Fruit fly (Drosophila melanogaster) whole organism, wandering third instar larva: Measurements from ENCODE around the gene Octbeta2R.
"Not testable (repeated sequence)": the region's sequence is repeated elsewhere in the genome, so short reads cannot be mapped to it uniquely, and the experiment has no call there.

ENCODE experiments used
- N ChIP-seq: fragments of >200 bp; optimal IDR thresholded peaks from 2 replicates; lab custom pipeline; 2018; ENCODE audit warnings: missing biosample characterization, missing external identifiers, missing genetic modification characterization
- br ChIP-seq: fragments of 200-800 bp; sonication (Bioruptor generic); optimal IDR thresholded peaks from 2 replicates; lab custom pipeline; 2016; ENCODE audit warnings: missing biosample characterization, missing genetic modification characterization
- dl ChIP-seq, 2 experiments: fragments of 175-275, 200-275 bp in 1 of 2; fragments of 200-275 bp in 1 of 2; sonication (Bioruptor generic); optimal IDR thresholded peaks; lab custom pipeline; 2018; ENCODE audit warnings: mild to moderate bottlenecking in 2 of 2, missing biosample characterization in 2 of 2, missing genetic modification characterization in 2 of 2, moderate library complexity in 2 of 2; ENCODE audit not compliant: partially characterized antibody in 2 of 2, insufficient read depth in 1 of 2
- sage ChIP-seq: fragments of 200-800 bp; sonication (Bioruptor generic); optimal IDR thresholded peaks from 2 replicates; lab custom pipeline; 2016; ENCODE audit warnings: missing biosample characterization, mild to moderate bottlenecking, missing genetic modification characterization

dm6 chr3R:12508776-12509175 lies 86.7 kb downstream of the Octbeta2R start, which contains the start of gene Hsp70Bc:
- not testable (repeated sequence) for TF ChIP-seq sage; br (GFP tag; lab: Kevin White, UChicago); dl (GFP tag; optimal IDR thresholded peaks at IDR 0.05; lab: Kevin White, UChicago; ENCODE audit: insufficient read depth in 1 of 2, partially characterized antibody in 2 of 2); N (GFP tag; lab: Kevin White, UChicago)
